Worm (Caenorhabditis elegans) whole organism, L4/young adult: ENCODE measurements around the gene T05H10.8.

Experiments used
- W03F9.2 ChIP-seq: fragments of 150-350 bp; optimal IDR thresholded peaks from 2 replicates; lab custom pipeline; 2014; ENCODE audit warnings: missing biosample characterization, missing genetic modification characterization
- dao-5 ChIP-seq: sonication (generic microtip); optimal IDR thresholded peaks from 2 replicates; lab custom pipeline; 2016; ENCODE audit warnings: missing genotype, missing genetic modification characterization, moderate library complexity, missing compliant biosample characterization
- him-1 ChIP-seq: sonication (generic microtip); optimal IDR thresholded peaks from 2 replicates; lab custom pipeline; 2016; ENCODE audit warnings: missing genotype, missing genetic modification reagents, missing genetic modification characterization, missing compliant biosample characterization

ce11 chrII:8027663-8028062, 31.2 kb upstream of the T05H10.8 start, which contains the start of gene swsn-7:
- TF ChIP-seq him-1 (tag; lab: Kevin White, UChicago) (no peak), W03F9.2 (no peak), dao-5 (tag; lab: Kevin White, UChicago) (no peak)
